Fruit fly (Drosophila melanogaster) whole organism, pupa: ENCODE measurements around the gene CG13114.
A peak's percentile ranks its signal among the peaks of the same experiment; 100 is the strongest.

Experiments
- CG10348 ChIP-seq: fragments of 200-800 bp; sonication (Bioruptor generic); IDR thresholded peaks from 2 replicates; pipeline ENCODE4 v1.3.6; 2022; ENCODE audit warnings: missing biosample characterization, missing genetic modification characterization
- CG12605 ChIP-seq: fragments of 200-800 bp; sonication (Bioruptor generic); IDR thresholded peaks from 2 replicates; pipeline ENCODE4 v1.3.6; 2022; ENCODE audit warnings: missing biosample characterization, missing genetic modification characterization
- CG13204 ChIP-seq: fragments of 200-800 bp; sonication (Bioruptor generic); optimal IDR thresholded peaks from 2 replicates; lab custom pipeline; 2018; ENCODE audit warnings: missing biosample characterization, mild to moderate bottlenecking, missing genetic modification characterization, moderate library complexity
- CG14655 ChIP-seq: fragments of 200-800 bp; sonication (Bioruptor generic); optimal IDR thresholded peaks from 3 replicates; lab custom pipeline; 2017; ENCODE audit warnings: mild to moderate bottlenecking, missing biosample characterization, missing genetic modification reagents, missing genetic modification characterization
- CG15710 ChIP-seq: fragments of 200-800 bp; sonication (Bioruptor generic); optimal IDR thresholded peaks from 2 replicates; lab custom pipeline; 2018; ENCODE audit warnings: missing biosample characterization, mild to moderate bottlenecking, missing genetic modification characterization, moderate library complexity
- CG17806 ChIP-seq: fragments of 200-800 bp; sonication (Bioruptor generic); optimal IDR thresholded peaks from 2 replicates; lab custom pipeline; 2018; ENCODE audit warnings: missing biosample characterization, mild to moderate bottlenecking, missing genetic modification characterization, moderate library complexity
- CG32121 ChIP-seq: fragments of 200-800 bp; sonication (Bioruptor generic); IDR thresholded peaks from 2 replicates; pipeline ENCODE4 v1.3.6; 2022; ENCODE audit warnings: missing biosample characterization, missing genetic modification characterization
- CG34367 ChIP-seq: fragments of 200-800 bp; sonication (Bioruptor generic); optimal IDR thresholded peaks from 2 replicates; lab custom pipeline; 2018; ENCODE audit warnings: missing biosample characterization, mild to moderate bottlenecking, missing genetic modification characterization
- CG4496 ChIP-seq: fragments of 200-800 bp; sonication (Bioruptor generic); IDR thresholded peaks from 3 replicates; pipeline ENCODE4 v1.3.6; 2022; ENCODE audit warnings: missing biosample characterization, missing genetic modification characterization
- CG8159 ChIP-seq: fragments of 200-800 bp; sonication (Bioruptor generic); optimal IDR thresholded peaks from 3 replicates; lab custom pipeline; 2018; ENCODE audit warnings: missing biosample characterization, mild to moderate bottlenecking, missing genetic modification characterization, moderate library complexity
- CG8301 ChIP-seq: fragments of 200-800 bp; sonication (Bioruptor generic); optimal IDR thresholded peaks from 2 replicates; lab custom pipeline; 2018; ENCODE audit warnings: missing biosample characterization, mild to moderate bottlenecking, missing genetic modification characterization
- CG9948 ChIP-seq: fragments of 200-800 bp; sonication (Bioruptor generic); optimal IDR thresholded peaks from 2 replicates; lab custom pipeline; 2018; ENCODE audit warnings: missing biosample characterization, mild to moderate bottlenecking, missing genetic modification characterization, moderate library complexity
- D1 ChIP-seq: fragments of 200-800 bp; sonication (Bioruptor generic); optimal IDR thresholded peaks from 2 replicates; lab custom pipeline; 2018; ENCODE audit warnings: missing biosample characterization, mild to moderate bottlenecking, missing genetic modification characterization, moderate library complexity
- EcR ChIP-seq: fragments of 200-800 bp; sonication (Bioruptor generic); optimal IDR thresholded peaks from 3 replicates; lab custom pipeline; 2019; ENCODE audit warnings: missing biosample characterization, missing genetic modification characterization, mild to moderate bottlenecking, moderate library complexity, missing genetic modification reagents
- Ets98B ChIP-seq: fragments of 200-800 bp; sonication (Bioruptor generic); IDR thresholded peaks from 2 replicates; pipeline ENCODE4 v1.3.6; 2022; ENCODE audit warnings: missing biosample characterization, missing genetic modification characterization
- Pif1A ChIP-seq: fragments of 200-800 bp; sonication (Bioruptor generic); optimal IDR thresholded peaks from 3 replicates; lab custom pipeline; 2016; ENCODE audit warnings: missing biosample characterization, missing genetic modification characterization
- Pif1B ChIP-seq: fragments of 200-800 bp; sonication (Bioruptor generic); optimal IDR thresholded peaks from 3 replicates; lab custom pipeline; 2016; ENCODE audit warnings: missing biosample characterization, missing genetic modification characterization
- Snoo ChIP-seq: fragments of 200-800 bp; sonication (Bioruptor generic); optimal IDR thresholded peaks from 3 replicates; lab custom pipeline; 2017; ENCODE audit warnings: missing biosample characterization, mild to moderate bottlenecking, missing genetic modification characterization, inconsistent platforms
- fd96Ca ChIP-seq: fragments of 200-800 bp; sonication (Bioruptor generic); IDR thresholded peaks from 3 replicates; pipeline ENCODE4 v1.3.6; 2022; ENCODE audit warnings: missing biosample characterization, missing genetic modification characterization
- gl ChIP-seq: fragments of 200-800 bp; sonication (Bioruptor generic); optimal IDR thresholded peaks from 2 replicates; lab custom pipeline; 2018; ENCODE audit warnings: missing biosample characterization, mild to moderate bottlenecking, missing genetic modification characterization
- rn ChIP-seq: fragments of 200-800 bp; sonication (Bioruptor generic); IDR thresholded peaks from 2 replicates; pipeline ENCODE4 v1.3.6; 2022; ENCODE audit warnings: missing biosample characterization, missing genetic modification characterization

CG13114 gene

DNA sequence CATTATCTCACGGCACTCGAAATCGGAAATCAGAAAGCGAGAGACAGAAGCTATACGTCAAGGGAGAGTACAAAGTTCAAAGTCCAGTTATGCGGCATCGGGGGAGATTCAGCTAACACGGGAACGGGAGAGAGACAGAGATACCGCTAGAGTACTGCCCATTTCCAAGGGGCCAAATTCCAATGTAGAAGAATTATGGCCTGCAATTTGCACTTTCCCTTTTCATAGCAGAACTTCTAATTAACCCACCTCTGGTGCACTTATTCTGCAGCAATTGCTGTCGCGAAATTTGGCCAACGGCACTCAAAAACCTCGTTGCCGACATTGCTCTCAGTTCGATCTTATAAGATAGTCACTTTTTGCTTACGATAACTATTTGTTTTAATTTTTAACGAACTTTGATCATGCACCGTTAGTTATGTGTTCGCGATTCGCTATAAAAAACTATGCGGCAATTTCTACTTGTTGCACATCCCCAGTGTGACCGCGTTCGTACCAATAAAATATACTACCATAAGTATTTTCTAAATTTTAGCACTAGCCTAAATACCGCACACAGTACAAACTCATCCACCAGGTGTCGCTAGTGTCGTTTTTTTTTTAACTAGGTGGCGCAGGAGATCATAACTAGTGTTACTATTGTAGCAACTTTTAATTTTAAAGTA, 30.8 kb downstream of the CG13114 start, which contains the start of gene Mtpalpha:
Mtpalpha (minus strand) TSS at position 501 of the 665 bp plus-strand sequence.
- peak; percentile 43; the same call in 1 of the 2 replicates for TF ChIP-seq rn (GFP tag; lab: Robert Waterston, UW)
- TF ChIP-seq Ets98B (GFP tag; lab: Robert Waterston, UW), result peak; percentile 92
- TF ChIP-seq CG15710 (tag; lab: Kevin White, UChicago), result peak; percentile 68
- TF ChIP-seq CG9948 (tag; lab: Kevin White, UChicago), result peak; percentile 68
- peak; percentile 91 for TF ChIP-seq Pif1B (GFP tag; lab: Kevin White, UChicago)
- TF ChIP-seq CG10348 (GFP tag; lab: Robert Waterston, UW), result no peak
- TF ChIP-seq CG13204 (GFP tag; lab: Kevin White, UChicago), result peak; percentile 99
- TF ChIP-seq Snoo, result peak; percentile 93
- peak; percentile 85 for TF ChIP-seq fd96Ca (GFP tag; lab: Robert Waterston, UW)
- peak; percentile 87 for TF ChIP-seq CG34367 (tag; lab: Kevin White, UChicago)
- peak; percentile 75 for TF ChIP-seq CG17806 (tag; lab: Kevin White, UChicago)
- peak; percentile 99 for TF ChIP-seq gl (tag; lab: Kevin White, UChicago)
- peak; percentile 96 for TF ChIP-seq CG4496 (GFP tag; lab: Robert Waterston, UW)
- peak; percentile 95 for TF ChIP-seq CG8301 (tag; lab: Kevin White, UChicago)
- peak; percentile 95 for TF ChIP-seq CG14655 (GFP tag; lab: Kevin White, UChicago)
- TF ChIP-seq CG8159, result peak; percentile 80
- peak; percentile 88 for TF ChIP-seq CG32121 (GFP tag; lab: Robert Waterston, UW)
- TF ChIP-seq Pif1A (GFP tag; lab: Kevin White, UChicago), result peak; percentile 95
- TF ChIP-seq CG12605 (GFP tag; lab: Robert Waterston, UW), result peak; percentile 95
- peak; percentile 33 for TF ChIP-seq EcR (GFP tag; lab: Kevin White, UChicago)
- TF ChIP-seq D1 (tag; lab: Kevin White, UChicago), result peak; percentile 13

DNA sequence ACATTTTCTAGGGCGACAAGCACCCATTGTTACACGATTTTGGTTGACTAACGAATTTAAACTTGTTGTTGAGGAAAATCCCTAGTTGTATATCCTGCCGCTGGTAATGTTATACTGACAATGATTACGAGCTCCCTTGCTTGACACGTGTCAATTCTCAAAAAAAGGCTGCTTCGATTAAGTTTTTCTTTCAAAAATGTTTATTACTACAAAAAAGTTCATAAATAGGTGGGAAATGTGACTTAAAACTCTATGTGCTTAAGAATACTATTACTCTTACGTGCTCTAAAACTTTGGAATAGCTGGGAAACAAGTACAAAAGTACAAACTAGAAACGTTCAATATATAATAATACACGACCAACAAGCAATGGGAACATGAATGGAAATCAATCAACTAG, 33.9 kb downstream of the CG13114 start, which contains the start of gene CG31709:
CG31709 (minus strand) TSS at position 101 of the 400 bp plus-strand sequence.
- no peak for TF ChIP-seq CG12605 (GFP tag; lab: Robert Waterston, UW)
- TF ChIP-seq Snoo, result no peak
- no peak for TF ChIP-seq Pif1B (GFP tag; lab: Kevin White, UChicago)
- TF ChIP-seq Ets98B (GFP tag; lab: Robert Waterston, UW), result no peak
- no peak for TF ChIP-seq rn (GFP tag; lab: Robert Waterston, UW)
- no peak for TF ChIP-seq gl (tag; lab: Kevin White, UChicago)
- no peak for TF ChIP-seq CG32121 (GFP tag; lab: Robert Waterston, UW)
- TF ChIP-seq CG8159, result no peak
- no peak for TF ChIP-seq fd96Ca (GFP tag; lab: Robert Waterston, UW)
- TF ChIP-seq CG34367 (tag; lab: Kevin White, UChicago), result no peak
- TF ChIP-seq CG9948 (tag; lab: Kevin White, UChicago), result no peak
- no peak for TF ChIP-seq CG8301 (tag; lab: Kevin White, UChicago)
- TF ChIP-seq CG15710 (tag; lab: Kevin White, UChicago), result no peak

DNA sequence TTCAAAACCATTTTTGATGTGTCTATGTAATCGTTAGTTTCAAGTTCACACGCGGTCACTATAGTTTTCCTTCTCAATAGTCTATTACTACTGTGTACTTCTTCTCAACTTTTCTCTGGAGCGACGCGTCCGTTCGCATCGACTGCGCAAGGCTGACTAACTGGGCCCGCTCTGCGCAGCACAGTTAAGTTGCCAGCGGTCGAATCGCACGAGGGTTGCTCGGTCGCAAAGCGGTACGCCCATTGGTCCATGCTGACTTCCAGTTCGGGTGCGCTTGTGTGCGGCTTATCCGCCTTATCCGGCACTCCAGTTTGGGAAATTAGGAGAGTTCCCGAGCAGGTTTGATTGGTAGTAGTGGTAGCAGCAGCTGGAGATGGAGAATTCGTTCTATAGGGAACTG, 36.0 kb downstream of the CG13114 start, which contains the start of gene gcm:
gcm (minus strand) TSS at position 164 of the 400 bp plus-strand sequence.
- TF ChIP-seq CG17806 (tag; lab: Kevin White, UChicago), result no peak

DNA sequence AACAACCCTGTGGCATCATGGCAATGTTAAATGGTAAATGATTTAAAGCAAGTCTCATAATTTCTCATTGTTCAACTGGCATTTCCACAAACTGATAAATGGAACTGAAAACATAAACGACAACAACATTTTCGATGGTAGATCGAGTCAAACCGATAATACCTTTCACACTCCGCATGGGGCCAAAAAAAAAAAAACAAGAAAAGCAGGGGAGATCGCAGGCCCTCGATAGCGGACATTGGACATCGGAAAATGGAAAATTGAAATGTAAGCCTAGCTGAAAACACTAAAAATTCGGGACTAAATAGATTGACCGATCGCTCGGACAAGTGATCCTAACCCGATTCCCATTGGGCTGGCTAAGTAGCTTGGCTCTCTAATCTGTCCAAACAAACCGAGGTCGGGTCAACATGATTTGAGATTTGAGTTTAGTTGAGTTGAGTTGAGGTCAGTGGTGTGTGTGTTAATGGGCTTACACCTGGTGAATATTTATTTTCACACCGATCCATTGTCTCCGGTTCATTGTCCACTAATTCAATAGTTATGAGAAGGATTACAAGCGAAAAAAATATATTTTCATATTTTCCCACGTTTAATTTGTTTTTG, 38.6 kb downstream of the CG13114 start:
- TF ChIP-seq CG8301 (tag; lab: Kevin White, UChicago) (no peak), CG14655 (GFP tag; lab: Kevin White, UChicago) (no peak), Pif1A (GFP tag; lab: Kevin White, UChicago) (no peak), Pif1B (GFP tag; lab: Kevin White, UChicago) (no peak), CG9948 (tag; lab: Kevin White, UChicago) (no peak), CG12605 (GFP tag; lab: Robert Waterston, UW) (no peak), CG10348 (GFP tag; lab: Robert Waterston, UW) (no peak), CG17806 (tag; lab: Kevin White, UChicago) (no peak), CG32121 (GFP tag; lab: Robert Waterston, UW) (no peak), gl (tag; lab: Kevin White, UChicago) (no peak), fd96Ca (GFP tag; lab: Robert Waterston, UW) (no peak), Ets98B (GFP tag; lab: Robert Waterston, UW) (no peak), CG34367 (tag; lab: Kevin White, UChicago) (no peak)

DNA sequence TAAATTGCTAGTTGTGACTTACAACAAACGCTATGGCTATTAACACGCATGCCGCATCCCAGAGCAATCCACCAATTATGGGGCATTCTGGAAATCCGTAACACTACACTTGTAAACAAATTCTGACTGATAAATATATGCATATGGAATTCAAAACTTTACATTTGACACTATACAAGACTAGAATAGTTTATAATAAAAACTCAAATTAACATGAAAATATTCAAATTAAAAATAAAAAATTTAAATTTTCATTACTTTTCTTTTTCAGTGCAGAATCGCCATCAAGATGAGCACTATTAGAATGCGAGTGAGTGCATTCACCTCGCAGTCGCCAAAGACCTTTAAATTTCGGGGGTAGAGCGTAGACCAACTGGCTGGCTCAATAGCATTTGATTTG, 40.3 kb downstream of the CG13114 start:
- TF ChIP-seq CG12605 (GFP tag; lab: Robert Waterston, UW) (no peak), CG15710 (tag; lab: Kevin White, UChicago) (no peak), CG14655 (GFP tag; lab: Kevin White, UChicago) (no peak), CG34367 (tag; lab: Kevin White, UChicago) (no peak), Snoo (no peak), EcR (GFP tag; lab: Kevin White, UChicago) (no peak), D1 (tag; lab: Kevin White, UChicago) (no peak), Pif1B (GFP tag; lab: Kevin White, UChicago) (no peak), fd96Ca (GFP tag; lab: Robert Waterston, UW) (no peak), CG4496 (GFP tag; lab: Robert Waterston, UW) (no peak), CG17806 (tag; lab: Kevin White, UChicago) (no peak), CG9948 (tag; lab: Kevin White, UChicago) (no peak), Pif1A (GFP tag; lab: Kevin White, UChicago) (no peak), gl (tag; lab: Kevin White, UChicago) (no peak), CG8301 (tag; lab: Kevin White, UChicago) (no peak), CG8159 (no peak), CG10348 (GFP tag; lab: Robert Waterston, UW) (no peak), Ets98B (GFP tag; lab: Robert Waterston, UW) (no peak)
